Fruit fly (Drosophila melanogaster): Measurements from ENCODE around the gene CG32486.

CG32486 gene

dm6 chr3L:3077568-3078107 lies 7.0 kb upstream of the CG32486 start (continued):
- TF ChIP-seq gsb-n (tag; optimal IDR thresholded peaks at IDR 0.05) (no peak), BtbVII (GFP tag; optimal IDR thresholded peaks at IDR 0.05) (peak; percentile 45), CG12299 (tag; optimal IDR thresholded peaks at IDR 0.05) (no peak), ERR (GFP tag; optimal IDR thresholded peaks at IDR 0.05) (peak; percentile 35), Fer1 (GFP tag; optimal IDR thresholded peaks at IDR 0.05) (peak; percentile 76), CG15696 (tag; optimal IDR thresholded peaks at IDR 0.05) (no peak), Adf1 (GFP tag; IDR thresholded peaks at IDR 0.05) (peak; percentile 74), ash1 (GFP tag; optimal IDR thresholded peaks at IDR 0.05) (peak; percentile 17), CG6175 (GFP tag; IDR thresholded peaks at IDR 0.05) (no peak), Hmr (GFP tag; optimal IDR thresholded peaks at IDR 0.05) (peak; percentile 63), ci (GFP tag; IDR thresholded peaks at IDR 0.05) (peak; percentile 69), corto (GFP tag; optimal IDR thresholded peaks at IDR 0.05) (no peak), HLHmδ (GFP tag; optimal IDR thresholded peaks at IDR 0.05) (no peak), lab (GFP tag; optimal IDR thresholded peaks at IDR 0.05) (peak; percentile 77), CG10654 (GFP tag; optimal IDR thresholded peaks at IDR 0.05) (peak; percentile 5), lola (GFP tag; optimal IDR thresholded peaks at IDR 0.05) (peak in 1 of 3 experiments; percentile 31), CG3163 (GFP tag; optimal IDR thresholded peaks at IDR 0.05) (peak; percentile 46), az2 (GFP tag; optimal IDR thresholded peaks at IDR 0.05) (no peak), tll (GFP tag; optimal IDR thresholded peaks at IDR 0.05) (no peak), emc (GFP tag; optimal IDR thresholded peaks at IDR 0.05) (no peak), CG11093 (GFP tag; IDR thresholded peaks at IDR 0.05) (no peak), CG30431 (GFP tag; optimal IDR thresholded peaks at IDR 0.05) (no peak), CG4360 (GFP tag; IDR thresholded peaks at IDR 0.05) (no peak), CG12219 (GFP tag; optimal IDR thresholded peaks at IDR 0.05) (no peak), Myb (GFP tag; optimal IDR thresholded peaks at IDR 0.05) (peak; percentile 52), slbo (GFP tag; IDR thresholded peaks at IDR 0.05) (peak; percentile 58), Rfx (GFP tag; IDR thresholded peaks at IDR 0.05) (peak; percentile 77), CG32532 (GFP tag; IDR thresholded peaks at IDR 0.05) (peak; percentile 69), shn (GFP tag; optimal IDR thresholded peaks at IDR 0.05) (peak; percentile 8), nom (GFP tag; optimal IDR thresholded peaks at IDR 0.05) (peak; percentile 55), CG10543 (GFP tag; optimal IDR thresholded peaks at IDR 0.05) (peak; percentile 88), D (optimal IDR thresholded peaks at IDR 0.05) (no peak), D (GFP tag; optimal IDR thresholded peaks at IDR 0.05) (no peak), CG5180 (GFP tag; optimal IDR thresholded peaks at IDR 0.05) (peak; percentile 81), CG2678 (tag; optimal IDR thresholded peaks at IDR 0.05) (peak; percentile 34), kni (GFP tag; optimal IDR thresholded peaks at IDR 0.05) (peak; percentile 37), CG17186 (GFP tag; optimal IDR thresholded peaks at IDR 0.05) (no peak), CG4328 (GFP tag; optimal IDR thresholded peaks at IDR 0.05) (peak; percentile 10), CG13287 (GFP tag; IDR thresholded peaks at IDR 0.05; ENCODE audit: partially characterized antibody) (peak; percentile 49; the same call in 1 of the 2 replicates), CG17359 (tag; optimal IDR thresholded peaks at IDR 0.05) (peak; percentile 29), Drgx (GFP tag; IDR thresholded peaks at IDR 0.05) (peak; percentile 62), luna (GFP tag; optimal IDR thresholded peaks at IDR 0.05) (no peak), Nf-YA (GFP tag; IDR thresholded peaks at IDR 0.05) (0 out of 2 replicates have a peak, but pooled peaks have one; percentile 10), NFAT (GFP tag; IDR thresholded peaks at IDR 0.05) (peak; percentile 71), B-H2 (GFP tag; optimal IDR thresholded peaks at IDR 0.05) (peak; percentile 73), bigmax (GFP tag; optimal IDR thresholded peaks at IDR 0.05) (peak; percentile 35), CG10274 (GFP tag; optimal IDR thresholded peaks at IDR 0.05) (no peak), CG11695 (GFP tag; IDR thresholded peaks at IDR 0.05) (peak; percentile 52; the same call in 2 of the 3 replicates), klu (GFP tag; IDR thresholded peaks at IDR 0.05) (peak; percentile 40; the same call in 1 of the 2 replicates), peb (GFP tag; IDR thresholded peaks at IDR 0.05) (no peak)

All from whole organism, embryonic.